Fruit fly (Drosophila melanogaster) whole organism: ENCODE results near the gene Rab9.

Experiments used
- CG8478 ChIP-seq: fragments of >200 bp; optimal IDR thresholded peaks from 2 replicates; lab custom pipeline; 2018; ENCODE audit warnings: inconsistent platforms
- Dll ChIP-seq: fragments of >200 bp; optimal IDR thresholded peaks from 2 replicates; lab custom pipeline; 2017
- EcR ChIP-seq, 2 experiments: fragments of >200 bp; optimal IDR thresholded peaks; 2 replicates each; lab custom pipeline; 2017; ENCODE audit warnings: missing biosample characterization in 2 of 2, missing genetic modification characterization in 2 of 2, missing genetic modification reagents in 2 of 2
- pan ChIP-seq: fragments of >200 bp; optimal IDR thresholded peaks from 2 replicates; lab custom pipeline; 2017
- psq ChIP-seq: fragments of >200 bp; optimal IDR thresholded peaks from 2 replicates; lab custom pipeline; 2017
- usp ChIP-seq: fragments of >200 bp; optimal IDR thresholded peaks from 2 replicates; lab custom pipeline; 2017; ENCODE audit warnings: missing biosample characterization, missing genetic modification characterization, mixed read lengths

DNA sequence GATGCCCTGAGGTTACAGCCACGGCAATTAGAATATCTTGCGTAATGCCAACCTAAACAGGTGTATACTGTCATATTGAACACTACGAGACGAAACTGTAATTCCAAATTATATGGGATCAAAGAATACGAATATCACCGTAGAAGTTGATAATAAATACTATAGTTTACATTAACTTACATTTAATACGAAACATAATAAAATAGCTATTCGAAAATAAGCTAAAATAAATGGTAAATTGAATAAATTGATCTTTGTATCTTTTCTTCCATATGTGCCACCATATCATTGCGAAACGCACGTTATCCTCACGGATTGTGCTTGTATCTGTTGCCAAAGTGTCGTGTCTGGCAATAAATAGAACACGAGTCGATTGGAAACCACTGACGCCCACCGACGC is 16.5 kb upstream of the Rab9 start:
- no peak for TF ChIP-seq psq (lab: Kevin White, UChicago)
- no peak for TF ChIP-seq pan (lab: Kevin White, UChicago)
- no peak for TF ChIP-seq CG8478 (lab: Kevin White, UChicago)
- TF ChIP-seq Dll (lab: Kevin White, UChicago), result no peak
- no peak for TF ChIP-seq usp (GFP tag; lab: Kevin White, UChicago)
- no peak for TF ChIP-seq EcR (GFP tag; optimal IDR thresholded peaks at IDR 0.05; lab: Kevin White, UChicago)
